Worm (Caenorhabditis elegans) whole organism, L1 larva: ENCODE data around the gene pat-6.

Source experiments
- ceh-8 ChIP-seq: fragments of 200-800 bp; sonication (Bioruptor generic); optimal IDR thresholded peaks from 2 replicates; lab custom pipeline; 2018; ENCODE audit warnings: mild to moderate bottlenecking, missing genetic modification characterization, moderate library complexity, missing compliant biosample characterization
- egl-27 ChIP-seq, 2 experiments: fragments of 150-350 bp in 1 of 2; sonication (generic microtip); optimal IDR thresholded peaks; 3 replicates each; lab custom pipeline; 2017 to 2018; ENCODE audit warnings: missing biosample characterization in 2 of 2, missing genetic modification characterization in 2 of 2, missing genetic modification reagents in 2 of 2
- elt-3 ChIP-seq, 6 experiments: fragments of 150-350 bp in 1 of 6; sonication (generic microtip); optimal IDR thresholded peaks; 2 replicates each; lab custom pipeline; 2017 to 2018; ENCODE audit warnings: missing biosample characterization in 6 of 6, missing genetic modification characterization in 6 of 6, inconsistent platforms in 1 of 6
- fkh-10 ChIP-seq: sonication (generic microtip); optimal IDR thresholded peaks from 2 replicates; lab custom pipeline; 2017; ENCODE audit warnings: missing biosample characterization, missing genetic modification reagents, missing genetic modification characterization
- lin-39 ChIP-seq: fragments of 150-350 bp; optimal IDR thresholded peaks from 2 replicates; lab custom pipeline; 2014; ENCODE audit warnings: missing biosample characterization, missing genetic modification reagents, missing genetic modification characterization
- lsy-2 ChIP-seq, 2 experiments: fragments of 150-350 bp; optimal IDR thresholded peaks; 2 replicates each; lab custom pipeline; 2014; ENCODE audit warnings: missing biosample characterization in 2 of 2, missing genetic modification characterization in 2 of 2
- nhr-28 ChIP-seq: fragments of 150-350 bp; optimal IDR thresholded peaks from 2 replicates; lab custom pipeline; 2014; ENCODE audit warnings: missing biosample characterization, missing genetic modification characterization
- nhr-76 ChIP-seq: sonication (generic microtip); optimal IDR thresholded peaks from 2 replicates; lab custom pipeline; 2017; ENCODE audit warnings: missing biosample characterization, missing genetic modification characterization
- skn-1 ChIP-seq: fragments of 150-350 bp; optimal IDR thresholded peaks from 2 replicates; lab custom pipeline; 2014; ENCODE audit warnings: missing biosample characterization, missing genetic modification characterization

- TF ChIP-seq elt-3 (tag; optimal IDR thresholded peaks at IDR 0.05; lab: Kevin White, UChicago) (no peak), lsy-2 (tag; optimal IDR thresholded peaks at IDR 0.05; lab: Kevin White, UChicago) (no peak), fkh-10 (GFP tag; lab: Kevin White, UChicago) (no peak), lin-39 (tag; lab: Kevin White, UChicago) (no peak), ceh-8 (GFP tag; lab: Kevin White, UChicago) (no peak), nhr-76 (tag; lab: Kevin White, UChicago) (no peak), skn-1 (no peak), nhr-28 (tag; lab: Kevin White, UChicago) (no peak), egl-27 (tag; optimal IDR thresholded peaks at IDR 0.05; lab: Kevin White, UChicago) (no peak)
Measured at ce11 chrIV:313615-314014, 49.6 kb upstream of the pat-6 start, which contains the start of gene snai-1.
